Worm (Caenorhabditis elegans): Measurements from ENCODE around the gene nas-4.

nas-4 gene

DNA sequence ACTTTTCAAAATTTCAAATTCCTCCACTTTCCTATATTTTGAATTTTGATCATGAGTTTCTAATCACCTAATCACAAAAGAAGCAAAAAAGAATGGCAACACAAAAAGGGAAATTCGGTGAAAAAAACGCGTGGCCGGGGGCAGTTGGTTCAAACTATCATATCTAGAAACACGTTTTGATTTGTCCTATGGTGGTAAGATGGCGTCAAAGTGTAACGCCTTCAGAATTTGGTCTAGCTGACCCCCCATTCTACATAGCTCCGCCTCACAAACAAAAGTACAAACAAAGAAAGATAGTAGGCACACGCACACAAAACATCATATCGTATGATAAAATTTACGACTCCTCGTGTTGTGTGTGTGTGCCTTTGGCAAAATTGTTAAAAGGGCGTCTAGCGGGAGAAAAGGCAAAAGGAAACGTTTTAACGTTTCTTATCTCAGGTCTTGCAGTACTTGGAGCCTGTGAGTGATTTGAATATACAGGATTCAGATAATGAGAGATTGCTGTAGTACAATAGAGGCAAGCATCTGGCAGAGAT, 6.6 kb upstream of the nas-4 start (continued):
- TF ChIP-seq daf-12 (tag; optimal IDR thresholded peaks at IDR 0.05) (no peak), skn-1 (tag; optimal IDR thresholded peaks at IDR 0.05) (no peak), mdl-1 (tag; optimal IDR thresholded peaks at IDR 0.05) (peak; percentile 47), aly-2 (tag; optimal IDR thresholded peaks at IDR 0.05) (no peak), elt-3 (tag; optimal IDR thresholded peaks at IDR 0.05) (peak in 1 of 3 experiments; percentile 3), fos-1 (tag; optimal IDR thresholded peaks at IDR 0.05) (no peak), ceh-9 (tag; optimal IDR thresholded peaks at IDR 0.05) (no peak), unc-62 (GFP tag; optimal IDR thresholded peaks at IDR 0.05) (no peak), nhr-28 (tag; optimal IDR thresholded peaks at IDR 0.05) (no peak), ceh-28 (tag; optimal IDR thresholded peaks at IDR 0.05) (no peak), ceh-82 (tag; optimal IDR thresholded peaks at IDR 0.05) (no peak), nhr-43 (tag; optimal IDR thresholded peaks at IDR 0.05; ENCODE audit: poor library complexity, severe bottlenecking) (peak; percentile 72), fkh-2 (tag; optimal IDR thresholded peaks at IDR 0.05) (no peak), unc-39 (tag; optimal IDR thresholded peaks at IDR 0.05) (no peak), egl-27 (tag; optimal IDR thresholded peaks at IDR 0.05) (no peak), elt-2 (tag; optimal IDR thresholded peaks at IDR 0.05) (peak; percentile 91), nhr-12 (tag; optimal IDR thresholded peaks at IDR 0.05) (no peak), nhr-67 (tag; optimal IDR thresholded peaks at IDR 0.05) (no peak), jun-1 (tag; optimal IDR thresholded peaks at IDR 0.05) (no peak), egl-5 (tag; optimal IDR thresholded peaks at IDR 0.05) (no peak), nhr-237 (tag; optimal IDR thresholded peaks at IDR 0.05) (no peak), hmg-11 (tag; optimal IDR thresholded peaks at IDR 0.05) (no peak), lsy-12 (tag; optimal IDR thresholded peaks at IDR 0.05) (no peak), elt-1 (tag; optimal IDR thresholded peaks at IDR 0.05) (no peak)

DNA sequence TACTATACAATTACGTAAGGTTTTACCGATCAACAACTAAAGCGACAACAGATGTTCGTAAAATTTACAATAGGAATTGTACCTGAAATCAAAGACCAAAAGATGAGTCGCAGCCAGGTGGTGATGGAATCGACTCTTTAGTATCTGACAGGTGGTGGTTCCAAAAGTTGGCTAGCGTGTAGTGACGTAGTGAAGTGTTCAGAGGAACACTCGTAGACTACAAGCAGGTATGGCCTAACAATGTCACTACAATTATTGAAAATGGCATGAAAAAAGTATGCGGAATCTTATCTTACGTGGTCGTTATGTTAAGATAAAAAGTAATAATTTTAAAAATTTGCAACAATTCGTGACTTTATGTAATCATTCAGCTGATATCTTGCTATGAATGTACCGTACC, 6.0 kb upstream of the nas-4 start:
- TF ChIP-seq nhr-11 (tag; optimal IDR thresholded peaks at IDR 0.05) (no peak), fos-1 (tag; optimal IDR thresholded peaks at IDR 0.05) (no peak), jun-1 (tag; optimal IDR thresholded peaks at IDR 0.05) (no peak)

- TF ChIP-seq fos-1 (tag; optimal IDR thresholded peaks at IDR 0.05) (no peak), snpc-4 (tag; optimal IDR thresholded peaks at IDR 0.05) (peak; percentile 35), ceh-28 (tag; optimal IDR thresholded peaks at IDR 0.05) (peak; percentile 68), skn-1 (tag; optimal IDR thresholded peaks at IDR 0.05) (peak; percentile 76), nhr-23 (tag; optimal IDR thresholded peaks at IDR 0.05) (peak; percentile 97), nhr-25 (tag; optimal IDR thresholded peaks at IDR 0.05) (peak; percentile 92), nhr-11 (tag; optimal IDR thresholded peaks at IDR 0.05) (peak; percentile 30), egl-27 (tag; optimal IDR thresholded peaks at IDR 0.05) (peak; percentile 63), ZK546.5 (tag; optimal IDR thresholded peaks at IDR 0.05) (no peak), elt-3 (tag; optimal IDR thresholded peaks at IDR 0.05) (peak in 2 of 3 experiments; percentile 19 to 34), daf-12 (tag; optimal IDR thresholded peaks at IDR 0.05) (no peak), eor-1 (tag; optimal IDR thresholded peaks at IDR 0.05) (peak in 1 of 2 experiments; percentile 21), ceh-16 (tag; optimal IDR thresholded peaks at IDR 0.05) (no peak), ztf-11 (tag; optimal IDR thresholded peaks at IDR 0.05) (no peak), R02D3.7 (tag; optimal IDR thresholded peaks at IDR 0.05) (peak; percentile 65), lin-15B (tag; optimal IDR thresholded peaks at IDR 0.05) (peak; percentile 50), nhr-77 (tag; optimal IDR thresholded peaks at IDR 0.05) (peak; percentile 30), nhr-43 (tag; optimal IDR thresholded peaks at IDR 0.05; ENCODE audit: poor library complexity, severe bottlenecking) (peak; percentile 96), lin-39 (tag; optimal IDR thresholded peaks at IDR 0.05) (peak; percentile 79), mdl-1 (tag; optimal IDR thresholded peaks at IDR 0.05) (peak; percentile 95), hmg-11 (tag; optimal IDR thresholded peaks at IDR 0.05) (peak; percentile 66), tbx-2 (tag; optimal IDR thresholded peaks at IDR 0.05) (peak; percentile 79), nhr-76 (tag; optimal IDR thresholded peaks at IDR 0.05) (no peak), nfya-1 (tag; optimal IDR thresholded peaks at IDR 0.05; ENCODE audit: insufficient read depth) (peak; percentile 78), pqm-1 (tag; optimal IDR thresholded peaks at IDR 0.05) (peak; percentile 67), unc-62 (GFP tag; optimal IDR thresholded peaks at IDR 0.05) (peak; percentile 53), ztf-4 (tag; optimal IDR thresholded peaks at IDR 0.05) (no peak), fkh-10 (GFP tag; optimal IDR thresholded peaks at IDR 0.05) (no peak), elt-2 (tag; optimal IDR thresholded peaks at IDR 0.05) (peak; percentile 92), sea-2 (GFP tag; optimal IDR thresholded peaks at IDR 0.05) (no peak), ama-1 (optimal IDR thresholded peaks at IDR 0.05) (peak; percentile 75), elt-1 (tag; optimal IDR thresholded peaks at IDR 0.05) (peak; percentile 9), ceh-9 (tag; optimal IDR thresholded peaks at IDR 0.05) (no peak), jun-1 (tag; optimal IDR thresholded peaks at IDR 0.05) (peak; percentile 88), pha-4 (tag; optimal IDR thresholded peaks at IDR 0.05) (peak; percentile 60), egl-5 (tag; optimal IDR thresholded peaks at IDR 0.05) (no peak), lsy-12 (tag; optimal IDR thresholded peaks at IDR 0.05) (peak; percentile 88), ceh-82 (tag; optimal IDR thresholded peaks at IDR 0.05) (peak; percentile 22), aly-2 (tag; optimal IDR thresholded peaks at IDR 0.05) (no peak)
These were observed 5.5 kb upstream of the nas-4 start for ce11 chrIII:6420995-6421404.
